Fruit fly (Drosophila melanogaster) whole organism, adult: Measurements from ENCODE around the gene Mulk.

ENCODE experiments used
- CG14711 ChIP-seq: fragments of 200-800 bp; sonication (Bioruptor generic); optimal IDR thresholded peaks from 2 replicates; lab custom pipeline; 2018; ENCODE audit warnings: missing biosample characterization, mild to moderate bottlenecking, missing genetic modification characterization, moderate library complexity
- CG33017 ChIP-seq: fragments of 200-800 bp; sonication (Bioruptor generic); optimal IDR thresholded peaks from 2 replicates; lab custom pipeline; 2018; ENCODE audit warnings: missing biosample characterization, mild to moderate bottlenecking, missing genetic modification characterization, moderate library complexity
- CG7101 ChIP-seq: fragments of 200-800 bp; sonication (Bioruptor generic); optimal IDR thresholded peaks from 2 replicates; lab custom pipeline; 2018; ENCODE audit warnings: missing biosample characterization, mild to moderate bottlenecking, missing genetic modification characterization, moderate library complexity
- Crg-1 ChIP-seq: fragments of 200-800 bp; sonication (Bioruptor generic); optimal IDR thresholded peaks from 2 replicates; lab custom pipeline; 2016; ENCODE audit warnings: missing biosample characterization, missing genetic modification characterization
- Hr96 ChIP-seq: fragments of 200-800 bp; sonication (Bioruptor generic); optimal IDR thresholded peaks from 2 replicates; lab custom pipeline; 2016; ENCODE audit warnings: missing biosample characterization, missing genetic modification characterization
- cic ChIP-seq: fragments of 200-800 bp; sonication (Bioruptor generic); optimal IDR thresholded peaks from 2 replicates; lab custom pipeline; 2017; ENCODE audit warnings: missing biosample characterization, mild to moderate bottlenecking, missing genetic modification characterization, moderate library complexity
- cnc ChIP-seq, 2 experiments: fragments of >200 bp; optimal IDR thresholded peaks; 2 replicates each; lab custom pipeline; 2017
- tj ChIP-seq: fragments of 200-800 bp; sonication (Bioruptor generic); optimal IDR thresholded peaks from 3 replicates; lab custom pipeline; 2017; ENCODE audit warnings: missing biosample characterization, mild to moderate bottlenecking, missing genetic modification characterization, moderate library complexity
- toe ChIP-seq: fragments of 200-800 bp; sonication (Bioruptor generic); optimal IDR thresholded peaks from 2 replicates; lab custom pipeline; 2016; ENCODE audit warnings: missing biosample characterization, missing genetic modification characterization

DNA sequence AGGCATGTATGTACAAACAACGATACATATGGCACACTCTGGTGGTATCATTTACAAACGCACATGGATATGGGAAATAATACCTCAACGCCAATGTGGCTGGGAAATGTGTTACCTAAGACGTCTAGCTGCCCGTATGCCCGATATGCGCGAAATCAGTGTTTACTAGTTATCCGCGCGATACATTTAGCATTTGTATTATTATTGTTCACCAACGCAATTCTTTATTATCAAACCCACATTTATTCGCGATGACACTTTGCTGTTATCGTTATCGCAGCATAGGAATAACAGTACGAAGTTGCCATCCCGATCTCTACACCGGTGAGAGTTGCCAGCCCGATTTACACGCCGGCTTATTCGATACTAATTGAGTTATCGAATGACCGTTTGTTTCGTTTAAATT is 23.1 kb upstream of the Mulk start, which contains the start of gene chico:
- no peak for TF ChIP-seq toe (GFP tag; lab: Kevin White, UChicago)
- no peak for TF ChIP-seq cnc (optimal IDR thresholded peaks at IDR 0.05; lab: Kevin White, UChicago)
- TF ChIP-seq CG33017 (tag; lab: Kevin White, UChicago), result no peak
- TF ChIP-seq CG7101, result no peak
- peak; percentile 32 for TF ChIP-seq CG14711 (tag; lab: Kevin White, UChicago)
- peak; percentile 14 for TF ChIP-seq tj
- no peak for TF ChIP-seq Crg-1 (GFP tag; lab: Kevin White, UChicago)
- no peak for TF ChIP-seq Hr96 (GFP tag; lab: Kevin White, UChicago)
- TF ChIP-seq cic (GFP tag; lab: Kevin White, UChicago), result peak; percentile 66
